Worm (Caenorhabditis elegans): ENCODE results near the gene C23H5.11.

DNA sequence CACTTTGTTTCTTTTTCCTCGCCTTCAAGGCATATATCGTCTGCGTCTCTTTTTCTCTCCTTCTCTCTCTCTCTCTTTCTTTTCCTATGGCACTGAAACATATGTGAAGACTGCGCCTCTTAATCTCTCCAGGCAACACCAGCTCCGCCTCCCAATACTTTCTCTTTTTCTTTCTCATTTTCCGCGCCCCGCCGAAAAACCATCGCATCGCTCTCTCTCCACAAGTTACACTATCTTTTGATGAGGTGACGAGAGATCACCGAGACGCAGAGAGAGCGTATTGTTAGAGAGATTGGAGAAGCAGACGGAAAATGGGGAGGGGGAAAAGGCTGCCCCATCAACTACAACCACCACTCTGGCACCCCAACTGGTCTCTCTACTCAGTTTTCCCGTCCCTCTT lies 50.8 kb downstream of the C23H5.11 start:
- no peak for TF ChIP-seq nhr-12 (tag; optimal IDR thresholded peaks at IDR 0.05)
- TF ChIP-seq ztf-4 (tag; optimal IDR thresholded peaks at IDR 0.05), result peak; percentile 85
- no peak for TF ChIP-seq sup-37 (GFP tag; optimal IDR thresholded peaks at IDR 0.05)

All from whole organism, L1 larva.